Worm (Caenorhabditis elegans) whole organism, L3 larva: ENCODE measurements around the gene C52B9.10.

Source experiments
- R02D3.7 ChIP-seq: fragments of 150-350 bp; optimal IDR thresholded peaks from 2 replicates; lab custom pipeline; 2014; ENCODE audit warnings: missing biosample characterization, missing genetic modification characterization
- aly-2 ChIP-seq: fragments of 150-350 bp; optimal IDR thresholded peaks from 2 replicates; lab custom pipeline; 2014; ENCODE audit warnings: missing biosample characterization, missing genetic modification characterization
- ama-1 ChIP-seq: fragments of 150-350 bp; optimal IDR thresholded peaks from 2 replicates; lab custom pipeline; 2018
- ceh-82 ChIP-seq: fragments of 150-350 bp; optimal IDR thresholded peaks from 2 replicates; lab custom pipeline; 2014; ENCODE audit warnings: missing biosample characterization, missing genetic modification characterization
- daf-12 ChIP-seq: fragments of 150-350 bp; optimal IDR thresholded peaks from 2 replicates; lab custom pipeline; 2014; ENCODE audit warnings: missing biosample characterization, missing genetic modification reagents, missing genetic modification characterization
- egl-5 ChIP-seq: fragments of 150-350 bp; optimal IDR thresholded peaks from 2 replicates; lab custom pipeline; 2017; ENCODE audit warnings: missing biosample characterization, missing genetic modification reagents, missing genetic modification characterization, inconsistent platforms
- elt-1 ChIP-seq: fragments of 150-350 bp; optimal IDR thresholded peaks from 2 replicates; lab custom pipeline; 2014; ENCODE audit warnings: missing biosample characterization, missing genetic modification characterization
- elt-2 ChIP-seq: sonication (generic microtip); optimal IDR thresholded peaks from 2 replicates; lab custom pipeline; 2016; ENCODE audit warnings: missing genetic modification reagents, mild to moderate bottlenecking, missing genetic modification characterization, missing compliant biosample characterization
- elt-3 ChIP-seq, 3 experiments: fragments of 150-350 bp in 1 of 3; sonication (generic microtip) in 2 of 3; optimal IDR thresholded peaks; 2 replicates in 2 of 3; 4 replicates in 1 of 3; lab custom pipeline; 2014 to 2017; ENCODE audit warnings: missing biosample characterization in 3 of 3, missing genetic modification characterization in 3 of 3
- fkh-10 ChIP-seq: sonication (generic microtip); optimal IDR thresholded peaks from 2 replicates; lab custom pipeline; 2017; ENCODE audit warnings: missing biosample characterization, missing genetic modification reagents, missing genetic modification characterization
- fkh-2 ChIP-seq: fragments of 150-350 bp; optimal IDR thresholded peaks from 2 replicates; lab custom pipeline; 2014; ENCODE audit warnings: missing biosample characterization, missing genetic modification reagents, missing genetic modification characterization
- fos-1 ChIP-seq: fragments of 150-350 bp; optimal IDR thresholded peaks from 2 replicates; lab custom pipeline; 2014; ENCODE audit warnings: missing biosample characterization, missing genetic modification characterization
- hmg-11 ChIP-seq: sonication (generic microtip); optimal IDR thresholded peaks from 2 replicates; lab custom pipeline; 2016; ENCODE audit warnings: missing genetic modification characterization, missing compliant biosample characterization
- lin-15B ChIP-seq: fragments of 150-350 bp; optimal IDR thresholded peaks from 2 replicates; lab custom pipeline; 2014; ENCODE audit warnings: missing biosample characterization, missing genetic modification characterization
- lin-39 ChIP-seq: fragments of 150-350 bp; optimal IDR thresholded peaks from 2 replicates; lab custom pipeline; 2018; ENCODE audit warnings: missing biosample characterization, missing genetic modification reagents, missing genetic modification characterization
- lsy-12 ChIP-seq: sonication (generic microtip); optimal IDR thresholded peaks from 2 replicates; lab custom pipeline; 2016; ENCODE audit warnings: mild to moderate bottlenecking, missing genetic modification characterization, missing compliant biosample characterization
- mdl-1 ChIP-seq: fragments of 150-350 bp; optimal IDR thresholded peaks from 2 replicates; lab custom pipeline; 2014; ENCODE audit warnings: missing biosample characterization, missing genetic modification characterization
- mml-1 ChIP-seq: fragments of 150-350 bp; sonication (generic microtip); optimal IDR thresholded peaks from 3 replicates; lab custom pipeline; 2014; ENCODE audit warnings: missing biosample characterization, missing genetic modification characterization
- nfya-1 ChIP-seq: sonication (generic microtip); optimal IDR thresholded peaks from 2 replicates; lab custom pipeline; 2017; ENCODE audit warnings: missing genetic modification characterization, mild to moderate bottlenecking, missing compliant biosample characterization, antibody characterized with exemption, moderate library complexity; ENCODE audit not compliant: insufficient read depth
- nhr-11 ChIP-seq: fragments of 150-350 bp; optimal IDR thresholded peaks from 2 replicates; lab custom pipeline; 2014; ENCODE audit warnings: missing biosample characterization, missing genetic modification characterization
- nhr-12 ChIP-seq: fragments of 150-350 bp; optimal IDR thresholded peaks from 2 replicates; lab custom pipeline; 2014; ENCODE audit warnings: missing biosample characterization, missing genetic modification characterization
- nhr-237 ChIP-seq: fragments of 150-350 bp; optimal IDR thresholded peaks from 2 replicates; lab custom pipeline; 2014; ENCODE audit warnings: missing biosample characterization, missing genetic modification characterization
- nhr-25 ChIP-seq: sonication (generic microtip); optimal IDR thresholded peaks from 2 replicates; lab custom pipeline; 2017; ENCODE audit warnings: missing biosample characterization, missing genetic modification characterization
- nhr-28 ChIP-seq: fragments of 150-350 bp; optimal IDR thresholded peaks from 2 replicates; lab custom pipeline; 2014; ENCODE audit warnings: missing biosample characterization, missing genetic modification characterization
- nhr-43 ChIP-seq: sonication (generic microtip); optimal IDR thresholded peaks from 2 replicates; lab custom pipeline; 2016; ENCODE audit warnings: mild to moderate bottlenecking, missing genetic modification characterization, missing compliant biosample characterization; ENCODE audit not compliant: poor library complexity, severe bottlenecking
- nhr-76 ChIP-seq: fragments of 150-350 bp; sonication (generic microtip); optimal IDR thresholded peaks from 5 replicates; lab custom pipeline; 2014; ENCODE audit warnings: missing biosample characterization, missing genetic modification characterization
- nhr-77 ChIP-seq: fragments of 150-350 bp; optimal IDR thresholded peaks from 2 replicates; lab custom pipeline; 2014; ENCODE audit warnings: missing biosample characterization, missing genetic modification characterization
- pha-4 ChIP-seq: fragments of 150-350 bp; optimal IDR thresholded peaks from 2 replicates; lab custom pipeline; 2014; ENCODE audit warnings: missing biosample characterization, missing genetic modification reagents, missing genetic modification characterization
- sea-2 ChIP-seq: fragments of 150-350 bp; sonication (generic microtip); optimal IDR thresholded peaks from 4 replicates; lab custom pipeline; 2014; ENCODE audit warnings: missing biosample characterization, missing genetic modification reagents, missing genetic modification characterization
- unc-39 ChIP-seq: sonication (generic microtip); optimal IDR thresholded peaks from 4 replicates; lab custom pipeline; 2017; ENCODE audit warnings: missing biosample characterization, missing genetic modification characterization
- unc-62 ChIP-seq: fragments of 150-350 bp; sonication (generic microtip); optimal IDR thresholded peaks from 4 replicates; lab custom pipeline; 2014; ENCODE audit warnings: missing biosample characterization, missing genetic modification reagents, missing genetic modification characterization
- zag-1 ChIP-seq: fragments of 150-350 bp; optimal IDR thresholded peaks from 2 replicates; lab custom pipeline; 2014; ENCODE audit warnings: missing biosample characterization, missing genetic modification characterization
- ztf-11 ChIP-seq: fragments of 150-350 bp; optimal IDR thresholded peaks from 2 replicates; lab custom pipeline; 2014; ENCODE audit warnings: missing biosample characterization, missing genetic modification characterization
- ztf-4 ChIP-seq: fragments of 150-350 bp; optimal IDR thresholded peaks from 2 replicates; lab custom pipeline; 2014; ENCODE audit warnings: missing biosample characterization, missing genetic modification characterization

C52B9.10 gene

ce11 chrX:4297452-4297851 lies 23.7 kb downstream of the C52B9.10 start, which contains the start of gene paf-2:
paf-2 (minus strand) TSS chrX:4297741.
- peak; percentile 21 for TF ChIP-seq lin-39 (tag; lab: Kevin White, UChicago)
- TF ChIP-seq nhr-28 = no peak
- TF ChIP-seq nhr-76 (tag; lab: Kevin White, UChicago) = no peak
- TF ChIP-seq fos-1 (tag; lab: Kevin White, UChicago) = no peak
- TF ChIP-seq R02D3.7 (tag; lab: Kevin White, UChicago) = no peak
- no peak for TF ChIP-seq fkh-2
- TF ChIP-seq ztf-11 (tag; lab: Kevin White, UChicago) = no peak
- no peak for TF ChIP-seq nhr-11
- no peak for TF ChIP-seq mdl-1 (tag; lab: Kevin White, UChicago)
- no peak for TF ChIP-seq unc-39 (tag; lab: Kevin White, UChicago)
- TF ChIP-seq egl-5 (tag; lab: Kevin White, UChicago) = peak; percentile 1

ce11 chrX:4303200-4303599 lies 29.5 kb downstream of the C52B9.10 start:
- no peak for TF ChIP-seq fkh-10 (GFP tag; lab: Kevin White, UChicago)
- TF ChIP-seq nhr-237 (tag; lab: Kevin White, UChicago) = no peak
- TF ChIP-seq nhr-11 = no peak
- TF ChIP-seq nhr-76 (tag; lab: Kevin White, UChicago) = no peak
- TF ChIP-seq ama-1 (lab: Kevin White, UChicago) = no peak
- TF ChIP-seq nhr-43 = no peak
- TF ChIP-seq mml-1 (tag; lab: Kevin White, UChicago) = no peak
- no peak for TF ChIP-seq ceh-82 (tag; lab: Kevin White, UChicago)
- TF ChIP-seq aly-2 = no peak
- no peak for TF ChIP-seq nhr-12 (tag; lab: Kevin White, UChicago)
- no peak for TF ChIP-seq R02D3.7 (tag; lab: Kevin White, UChicago)
- TF ChIP-seq elt-3 (tag; optimal IDR thresholded peaks at IDR 0.05; lab: Kevin White, UChicago) = no peak
- TF ChIP-seq, all 47 proteins: peak for 0

- TF ChIP-seq nhr-43 (no peak), elt-1 (tag; lab: Kevin White, UChicago) (no peak), lin-15B (tag; lab: Kevin White, UChicago) (no peak), nhr-28 (no peak), unc-39 (tag; lab: Kevin White, UChicago) (no peak), pha-4 (tag; lab: Kevin White, UChicago) (no peak), nhr-12 (tag; lab: Kevin White, UChicago) (no peak), ama-1 (lab: Kevin White, UChicago) (no peak), lin-39 (tag; lab: Kevin White, UChicago) (no peak), ztf-4 (tag; lab: Kevin White, UChicago) (no peak)
These were observed 33.1 kb downstream of the C52B9.10 start, which contains the start of gene pqn-15 for ce11 chrX:4306861-4307260. pqn-15 (minus strand) TSS chrX:4306961.

ce11 chrX:4307559-4308005 lies 33.9 kb downstream of the C52B9.10 start:
- TF ChIP-seq aly-2 = no peak
- TF ChIP-seq elt-2 = peak; percentile 25
- TF ChIP-seq egl-5 (tag; lab: Kevin White, UChicago) = no peak
- no peak for TF ChIP-seq sea-2 (GFP tag; lab: Kevin White, UChicago)
- TF ChIP-seq hmg-11 (tag; lab: Kevin White, UChicago) = peak; percentile 75
- TF ChIP-seq lsy-12 = peak; percentile 19
- TF ChIP-seq nhr-25 (tag; lab: Kevin White, UChicago) = peak; percentile 50
- TF ChIP-seq daf-12 (tag; lab: Kevin White, UChicago) = no peak
- peak; percentile 44 for TF ChIP-seq nfya-1

- TF ChIP-seq sea-2 (GFP tag; lab: Kevin White, UChicago) = no peak
- TF ChIP-seq lin-15B (tag; lab: Kevin White, UChicago) = no peak
- no peak for TF ChIP-seq fkh-2
- TF ChIP-seq zag-1 (tag; lab: Kevin White, UChicago) = no peak
- TF ChIP-seq elt-2 = no peak
- no peak for TF ChIP-seq nfya-1
- TF ChIP-seq fos-1 (tag; lab: Kevin White, UChicago) = no peak
- TF ChIP-seq elt-3 (tag; optimal IDR thresholded peaks at IDR 0.05; lab: Kevin White, UChicago) = no peak
- no peak for TF ChIP-seq hmg-11 (tag; lab: Kevin White, UChicago)
- no peak for TF ChIP-seq unc-62 (GFP tag; lab: Kevin White, UChicago)
- no peak for TF ChIP-seq ceh-82 (tag; lab: Kevin White, UChicago)
- TF ChIP-seq nhr-28 = no peak
- TF ChIP-seq nhr-77 (tag; lab: Kevin White, UChicago) = no peak
These were observed 38.0 kb downstream of the C52B9.10 start, which contains the start of gene C52B9.8 for ce11 chrX:4311668-4312067. C52B9.8 (minus strand) TSS chrX:4311768.
